Worm (Caenorhabditis elegans): ENCODE data around the gene srz-94.

The srz-94 gene

DNA sequence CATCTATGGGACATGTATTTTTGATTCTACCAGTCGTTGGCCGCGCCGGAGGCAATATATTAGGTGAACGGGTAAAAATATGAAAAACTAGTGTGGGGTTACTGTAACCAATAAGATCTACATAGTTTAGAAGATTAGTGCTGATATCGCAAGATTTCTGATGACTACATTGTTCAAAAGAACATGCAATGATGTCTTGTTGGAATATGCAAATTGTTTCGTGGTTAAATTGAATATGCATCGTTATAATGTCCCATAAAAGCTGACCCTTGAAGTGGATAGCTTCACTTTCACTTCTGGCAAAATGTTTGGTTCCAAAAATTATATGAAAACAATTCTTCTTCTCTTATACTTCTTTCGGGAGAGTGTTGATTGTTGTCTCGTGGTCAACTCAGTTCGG is 8.8 kb upstream of the srz-94 start, which contains the start of gene F28B1.2:
Gene F28B1.2 (plus strand): TSS at position 301 of the 400 bp plus-strand sequence.
- no peak for TF ChIP-seq nhr-21 (tag; optimal IDR thresholded peaks at IDR 0.05)
- TF ChIP-seq C34F6.9 (tag; optimal IDR thresholded peaks at IDR 0.05), result no peak
- TF ChIP-seq fos-1 (tag; optimal IDR thresholded peaks at IDR 0.05), result no peak
- TF ChIP-seq elt-3 (tag; optimal IDR thresholded peaks at IDR 0.05), result no peak
- TF ChIP-seq blmp-1 (tag; optimal IDR thresholded peaks at IDR 0.05; ENCODE audit: insufficient read depth), result no peak
- TF ChIP-seq mdl-1 (tag; optimal IDR thresholded peaks at IDR 0.05), result no peak
- no peak for TF ChIP-seq sma-9 (GFP tag; optimal IDR thresholded peaks at IDR 0.05)
- TF ChIP-seq sma-9 (tag; optimal IDR thresholded peaks at IDR 0.05), result no peak
- no peak for TF ChIP-seq egl-27 (tag; optimal IDR thresholded peaks at IDR 0.05)
- TF ChIP-seq alr-1 (tag; optimal IDR thresholded peaks at IDR 0.05), result no peak
- TF ChIP-seq nhr-77 (tag; optimal IDR thresholded peaks at IDR 0.05), result no peak

DNA sequence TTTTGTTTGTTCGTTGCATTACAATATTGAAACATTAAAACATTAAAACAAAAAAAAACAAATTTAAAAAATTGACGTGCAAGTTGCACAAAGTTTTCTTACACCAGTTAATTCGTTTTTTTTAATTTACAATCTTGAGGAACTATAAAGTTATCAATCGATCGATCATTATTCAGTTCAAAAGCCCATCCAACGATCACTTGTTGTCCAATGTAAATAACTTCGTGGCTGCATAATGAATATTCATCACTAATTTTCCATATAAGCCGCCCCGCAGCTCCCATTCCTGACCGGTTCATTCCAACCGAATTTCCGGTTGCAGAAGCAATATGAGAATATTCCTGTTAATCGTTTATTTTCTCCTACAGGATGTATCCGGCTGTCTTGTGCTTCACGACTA is 6.5 kb upstream of the srz-94 start, which contains the start of gene hpo-33:
Gene hpo-33 (plus strand): TSS at position 301 of the 400 bp plus-strand sequence.
- TF ChIP-seq nhr-237 (tag; optimal IDR thresholded peaks at IDR 0.05) (no peak), ama-1 (optimal IDR thresholded peaks at IDR 0.05) (no peak), zag-1 (tag; optimal IDR thresholded peaks at IDR 0.05) (no peak), elt-1 (tag; optimal IDR thresholded peaks at IDR 0.05) (no peak), nhr-11 (tag; optimal IDR thresholded peaks at IDR 0.05) (no peak), nhr-10 (tag; optimal IDR thresholded peaks at IDR 0.05) (no peak), dmd-4 (tag; optimal IDR thresholded peaks at IDR 0.05) (no peak), ceh-16 (tag; optimal IDR thresholded peaks at IDR 0.05) (no peak), mab-5 (tag; optimal IDR thresholded peaks at IDR 0.05) (no peak)

DNA sequence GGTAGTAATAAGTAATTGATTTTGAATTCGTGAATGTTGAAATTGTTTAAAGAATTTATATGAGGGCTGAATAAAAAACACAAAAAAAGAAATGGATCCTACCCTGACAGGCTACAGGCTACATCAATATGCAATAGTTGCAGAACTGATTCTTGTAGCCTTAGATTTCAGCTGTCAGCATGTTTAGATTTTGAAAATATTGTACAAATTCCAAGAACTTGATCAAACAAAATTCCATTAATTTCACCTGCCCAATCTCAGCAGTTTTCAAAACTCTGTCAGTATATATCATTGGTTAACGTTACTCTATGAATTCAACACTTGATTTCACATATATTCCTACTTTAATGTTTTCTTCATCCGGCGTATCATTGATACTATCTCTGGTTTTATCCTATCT is 5.3 kb downstream of the srz-94 start:
- no peak for TF ChIP-seq nhr-10 (tag; optimal IDR thresholded peaks at IDR 0.05)
- no peak for TF ChIP-seq nhr-129 (tag; optimal IDR thresholded peaks at IDR 0.05)
- no peak for TF ChIP-seq mdl-1 (tag; optimal IDR thresholded peaks at IDR 0.05)
- TF ChIP-seq aly-2 (tag; optimal IDR thresholded peaks at IDR 0.05), result no peak
- TF ChIP-seq nhr-77 (tag; optimal IDR thresholded peaks at IDR 0.05), result no peak
- TF ChIP-seq Y55F3AM.14 (GFP tag; optimal IDR thresholded peaks at IDR 0.05), result no peak
- TF ChIP-seq snpc-4 (tag; optimal IDR thresholded peaks at IDR 0.05), result no peak
- no peak for TF ChIP-seq zag-1 (tag; optimal IDR thresholded peaks at IDR 0.05)
- TF ChIP-seq peb-1 (tag; optimal IDR thresholded peaks at IDR 0.05), result no peak
- no peak for TF ChIP-seq sem-4 (tag; optimal IDR thresholded peaks at IDR 0.05)
- no peak for TF ChIP-seq nhr-12 (tag; optimal IDR thresholded peaks at IDR 0.05)
- no peak for TF ChIP-seq alr-1 (tag; optimal IDR thresholded peaks at IDR 0.05)
- TF ChIP-seq ztf-11 (tag; optimal IDR thresholded peaks at IDR 0.05), result no peak
- TF ChIP-seq lsy-2 (tag; optimal IDR thresholded peaks at IDR 0.05), result no peak
- no peak for TF ChIP-seq nhr-6 (tag; optimal IDR thresholded peaks at IDR 0.05)
- TF ChIP-seq mab-5 (tag; optimal IDR thresholded peaks at IDR 0.05), result no peak
- TF ChIP-seq lin-11 (tag; optimal IDR thresholded peaks at IDR 0.05), result no peak
- TF ChIP-seq lin-13 (GFP tag; optimal IDR thresholded peaks at IDR 0.05), result no peak

DNA sequence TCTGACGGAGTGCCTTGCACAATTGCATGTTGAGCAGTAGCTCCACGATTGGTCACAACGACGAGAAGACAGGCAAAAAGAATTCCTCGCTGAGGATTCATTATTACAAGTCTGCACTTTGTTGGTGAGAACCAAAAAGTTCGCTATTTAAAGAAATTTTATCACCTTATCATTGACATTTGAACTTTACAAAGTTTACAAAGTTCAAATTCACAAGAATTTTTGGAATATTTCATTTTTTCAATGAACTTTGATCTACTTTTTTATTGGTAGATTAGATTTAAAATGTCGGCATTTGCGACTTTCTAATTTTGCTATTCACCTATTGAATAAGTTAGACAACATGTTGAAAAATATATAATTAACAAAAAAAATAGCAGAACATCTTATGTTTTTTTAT is 9.5 kb downstream of the srz-94 start, which contains the start of gene F49H6.15:
Gene F49H6.15 (minus strand): TSS at position 101 of the 400 bp plus-strand sequence.
- TF ChIP-seq alr-1 (tag; optimal IDR thresholded peaks at IDR 0.05) (no peak), sma-9 (GFP tag; optimal IDR thresholded peaks at IDR 0.05) (no peak), sma-9 (tag; optimal IDR thresholded peaks at IDR 0.05) (no peak), ceh-16 (tag; optimal IDR thresholded peaks at IDR 0.05) (no peak), ztf-1 (GFP tag; conservative IDR thresholded peaks at IDR 0.05) (no peak), elt-3 (tag; optimal IDR thresholded peaks at IDR 0.05) (no peak), blmp-1 (tag; optimal IDR thresholded peaks at IDR 0.05; ENCODE audit: insufficient read depth) (no peak), mdl-1 (tag; optimal IDR thresholded peaks at IDR 0.05) (no peak), nhr-77 (tag; optimal IDR thresholded peaks at IDR 0.05) (no peak), unc-39 (tag; optimal IDR thresholded peaks at IDR 0.05) (no peak), egl-27 (tag; optimal IDR thresholded peaks at IDR 0.05) (no peak), nhr-6 (tag; optimal IDR thresholded peaks at IDR 0.05) (no peak), nhr-237 (tag; optimal IDR thresholded peaks at IDR 0.05) (no peak)

DNA sequence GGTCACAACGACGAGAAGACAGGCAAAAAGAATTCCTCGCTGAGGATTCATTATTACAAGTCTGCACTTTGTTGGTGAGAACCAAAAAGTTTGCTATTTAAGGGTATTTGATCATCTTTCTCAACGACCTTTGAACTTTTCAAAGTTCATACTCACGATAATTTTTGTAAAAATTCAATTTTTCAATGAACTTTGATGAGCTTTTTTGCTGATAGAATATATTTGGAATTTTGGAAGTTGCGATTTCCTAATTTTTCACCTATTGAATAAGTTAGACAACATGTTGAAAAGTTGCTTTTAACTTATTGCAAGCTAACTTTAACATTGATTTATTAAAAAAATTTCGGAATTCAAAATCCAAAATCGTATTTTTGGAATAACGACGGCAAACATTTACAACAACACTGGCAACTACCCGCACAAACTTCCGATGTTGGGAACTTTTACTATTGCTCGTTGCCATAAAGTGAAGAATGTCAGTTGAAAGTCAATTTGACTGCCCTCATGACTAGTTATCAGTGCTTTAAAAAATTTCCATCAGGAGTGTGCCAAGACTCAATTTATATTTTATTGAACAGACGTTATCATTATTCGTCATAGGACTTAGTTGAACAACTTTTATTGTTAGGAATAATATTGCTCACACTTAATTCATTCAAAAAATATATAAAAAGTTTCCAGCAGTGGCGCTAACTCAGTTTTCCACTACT is 13.0 kb downstream of the srz-94 start, which contains the start of the genes F49H6.8 and F49H6.5:
Gene F49H6.8 (minus strand): TSS at position 51 of the 710 bp plus-strand sequence.
Gene F49H6.5 (plus strand): TSS at position 629 of the 710 bp plus-strand sequence.
- TF ChIP-seq ztf-1 (GFP tag; conservative IDR thresholded peaks at IDR 0.05) (no peak), nhr-23 (tag; optimal IDR thresholded peaks at IDR 0.05) (no peak), R02D3.7 (tag; optimal IDR thresholded peaks at IDR 0.05) (no peak), mdl-1 (tag; optimal IDR thresholded peaks at IDR 0.05) (no peak), unc-55 (GFP tag; optimal IDR thresholded peaks at IDR 0.05) (no peak), egl-27 (tag; optimal IDR thresholded peaks at IDR 0.05) (no peak), nhr-237 (tag; optimal IDR thresholded peaks at IDR 0.05) (no peak), nhr-25 (tag; optimal IDR thresholded peaks at IDR 0.05) (no peak), mbf-1 (tag; optimal IDR thresholded peaks at IDR 0.05) (no peak), nhr-6 (tag; optimal IDR thresholded peaks at IDR 0.05) (no peak), peb-1 (tag; optimal IDR thresholded peaks at IDR 0.05) (no peak), nhr-21 (tag; optimal IDR thresholded peaks at IDR 0.05) (no peak), unc-62 (GFP tag; optimal IDR thresholded peaks at IDR 0.05) (no peak), lin-13 (GFP tag; optimal IDR thresholded peaks at IDR 0.05) (no peak), elt-1 (tag; optimal IDR thresholded peaks at IDR 0.05) (no peak)
